Fruit fly (Drosophila melanogaster) whole organism: ENCODE data around the gene tj.

ENCODE experiments used
- CG8478 ChIP-seq: fragments of >200 bp; optimal IDR thresholded peaks from 2 replicates; lab custom pipeline; 2018; ENCODE audit warnings: inconsistent platforms
- Dll ChIP-seq: fragments of >200 bp; optimal IDR thresholded peaks from 2 replicates; lab custom pipeline; 2017
- pan ChIP-seq: fragments of >200 bp; optimal IDR thresholded peaks from 2 replicates; lab custom pipeline; 2017
- psq ChIP-seq: fragments of >200 bp; optimal IDR thresholded peaks from 2 replicates; lab custom pipeline; 2017

DNA sequence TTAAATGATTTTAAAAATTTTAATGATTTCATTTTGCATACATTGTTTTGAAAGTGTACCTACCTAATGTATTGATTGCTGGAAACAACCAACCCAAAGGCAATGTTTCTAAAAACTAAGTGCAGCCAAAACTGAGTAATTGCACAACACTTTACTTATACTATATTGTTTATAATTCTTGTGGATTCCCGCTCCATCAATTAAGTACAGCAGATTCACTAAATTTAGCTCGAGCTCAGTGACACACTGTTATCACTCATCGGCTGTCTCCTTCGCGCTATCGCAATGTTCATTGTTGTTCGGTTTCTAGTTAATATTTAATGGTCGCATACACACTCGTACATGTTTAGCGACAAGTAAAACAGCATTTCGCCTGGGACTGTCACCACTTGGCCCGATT lies 8.3 kb upstream of the tj start:
- TF ChIP-seq Dll, result no peak
- TF ChIP-seq CG8478, result no peak
- no peak for TF ChIP-seq psq (lab: Kevin White, UChicago)
- TF ChIP-seq pan (lab: Kevin White, UChicago), result no peak
